Worm (Caenorhabditis elegans): ENCODE data around the gene ZK287.4.

Gene ZK287.4

ce11 chrV:9690728-9691127, 5.3 kb upstream of the ZK287.4 start (continued):
- TF ChIP-seq nhr-237 (tag; optimal IDR thresholded peaks at IDR 0.05) (no peak), lsy-2 (tag; optimal IDR thresholded peaks at IDR 0.05) (peak; percentile 64 to 92)

ce11 chrV:9690099-9690572, 4.7 kb upstream of the ZK287.4 start, which contains the start of gene rbx-1:
TSS of gene rbx-1 (minus strand) at chrV:9690522.
- no peak for TF ChIP-seq F13H6.1 (tag; optimal IDR thresholded peaks at IDR 0.05)
- no peak for TF ChIP-seq ztf-1 (GFP tag; conservative IDR thresholded peaks at IDR 0.05)
- TF ChIP-seq crh-2 (tag; optimal IDR thresholded peaks at IDR 0.05) = no peak
- TF ChIP-seq egl-27 (tag; optimal IDR thresholded peaks at IDR 0.05) = no peak
- TF ChIP-seq nhr-10 (tag; optimal IDR thresholded peaks at IDR 0.05) = no peak

- no peak for TF ChIP-seq sma-9 (GFP tag; optimal IDR thresholded peaks at IDR 0.05)
- no peak for TF ChIP-seq sma-9 (tag; optimal IDR thresholded peaks at IDR 0.05)
- no peak for TF ChIP-seq mbf-1 (tag; optimal IDR thresholded peaks at IDR 0.05)
- TF ChIP-seq peb-1 (tag; optimal IDR thresholded peaks at IDR 0.05) = no peak
- no peak for TF ChIP-seq nhr-23 (tag; optimal IDR thresholded peaks at IDR 0.05)
- TF ChIP-seq lsy-2 (tag; optimal IDR thresholded peaks at IDR 0.05) = no peak
- no peak for TF ChIP-seq nhr-6 (tag; optimal IDR thresholded peaks at IDR 0.05)
- no peak for TF ChIP-seq sem-4 (tag; optimal IDR thresholded peaks at IDR 0.05)
- TF ChIP-seq sma-3 (GFP tag; optimal IDR thresholded peaks at IDR 0.05) = no peak
- no peak for TF ChIP-seq nhr-12 (tag; optimal IDR thresholded peaks at IDR 0.05)
These were observed 3.9 kb upstream of the ZK287.4 start for ce11 chrV:9689364-9689763.

- TF ChIP-seq dmd-4 (tag; optimal IDR thresholded peaks at IDR 0.05) (no peak), zag-1 (tag; optimal IDR thresholded peaks at IDR 0.05) (no peak), ZK546.5 (tag; optimal IDR thresholded peaks at IDR 0.05) (no peak)
These were observed 5.2 kb downstream of the ZK287.4 start for ce11 chrV:9680260-9680659.

- TF ChIP-seq Y55F3AM.14 (GFP tag; optimal IDR thresholded peaks at IDR 0.05) (no peak), blmp-1 (tag; optimal IDR thresholded peaks at IDR 0.05; ENCODE audit: insufficient read depth) (no peak), unc-62 (GFP tag; optimal IDR thresholded peaks at IDR 0.05) (no peak), lin-39 (tag; optimal IDR thresholded peaks at IDR 0.05) (no peak), ceh-16 (tag; optimal IDR thresholded peaks at IDR 0.05) (no peak), nhr-237 (tag; optimal IDR thresholded peaks at IDR 0.05) (no peak), fos-1 (tag; optimal IDR thresholded peaks at IDR 0.05) (peak; percentile 63)
These were observed 6.3 kb downstream of the ZK287.4 start, which contains the start of gene ZK287.9 for ce11 chrV:9679166-9679565. TSS of gene ZK287.9 (plus strand) at chrV:9679357.

- TF ChIP-seq elt-3 (tag; optimal IDR thresholded peaks at IDR 0.05) (no peak), crh-2 (tag; optimal IDR thresholded peaks at IDR 0.05) (no peak), mab-5 (tag; optimal IDR thresholded peaks at IDR 0.05) (no peak), lin-11 (tag; optimal IDR thresholded peaks at IDR 0.05) (no peak), nhr-129 (tag; optimal IDR thresholded peaks at IDR 0.05) (no peak), gmeb-1 (tag; optimal IDR thresholded peaks at IDR 0.05) (no peak), nhr-25 (tag; optimal IDR thresholded peaks at IDR 0.05) (no peak), sem-4 (tag; optimal IDR thresholded peaks at IDR 0.05) (no peak), ama-1 (optimal IDR thresholded peaks at IDR 0.05) (no peak), snpc-4 (tag; optimal IDR thresholded peaks at IDR 0.05) (no peak), Y55F3AM.14 (GFP tag; optimal IDR thresholded peaks at IDR 0.05) (no peak), ceh-82 (tag; optimal IDR thresholded peaks at IDR 0.05) (no peak), unc-39 (tag; optimal IDR thresholded peaks at IDR 0.05) (no peak), nhr-21 (tag; optimal IDR thresholded peaks at IDR 0.05) (no peak), nhr-12 (tag; optimal IDR thresholded peaks at IDR 0.05) (no peak), mbf-1 (tag; optimal IDR thresholded peaks at IDR 0.05) (no peak), nhr-11 (tag; optimal IDR thresholded peaks at IDR 0.05) (no peak)
These were observed 7.5 kb downstream of the ZK287.4 start, which contains the start of gene cthd-1 for ce11 chrV:9677977-9678376. TSS of gene cthd-1 (plus strand) at chrV:9678277.
